Fruit fly (Drosophila melanogaster) whole organism, embryonic: ENCODE measurements around the gene CG6041.

Experiments used
- B-H1 ChIP-seq: fragments of 200-800 bp; sonication (Bioruptor generic); IDR thresholded peaks from 3 replicates; pipeline ENCODE4 v1.3.6; 2022; ENCODE audit warnings: missing biosample characterization, missing genetic modification characterization
- Bteb2 ChIP-seq: fragments of 200-800 bp; sonication (Bioruptor generic); optimal IDR thresholded peaks from 2 replicates; lab custom pipeline; 2016; ENCODE audit warnings: missing biosample characterization, missing genetic modification characterization
- CG10543 ChIP-seq: fragments of 200-800 bp; sonication (Bioruptor generic); optimal IDR thresholded peaks from 3 replicates; lab custom pipeline; 2017; ENCODE audit warnings: missing biosample characterization, mild to moderate bottlenecking, missing genetic modification characterization, moderate library complexity
- CG11093 ChIP-seq: fragments of 200-800 bp; sonication (Bioruptor generic); IDR thresholded peaks from 3 replicates; pipeline ENCODE4 v1.3.6; 2022; ENCODE audit warnings: missing biosample characterization, missing genetic modification characterization
- CG12071 ChIP-seq: fragments of 200-800 bp; sonication (Bioruptor generic); optimal IDR thresholded peaks from 3 replicates; lab custom pipeline; 2018; ENCODE audit warnings: missing biosample characterization, mild to moderate bottlenecking, missing genetic modification characterization
- CG1233 ChIP-seq: fragments of 200-800 bp; sonication (Bioruptor generic); optimal IDR thresholded peaks from 4 replicates; lab custom pipeline; 2018; ENCODE audit warnings: missing biosample characterization, mild to moderate bottlenecking, missing genetic modification characterization
- CG13624 ChIP-seq: fragments of 200-800 bp; sonication (Bioruptor generic); optimal IDR thresholded peaks from 2 replicates; lab custom pipeline; 2016; ENCODE audit warnings: missing biosample characterization, missing genetic modification characterization
- CG14014 ChIP-seq: fragments of 200-800 bp; sonication (Bioruptor generic); IDR thresholded peaks from 2 replicates; pipeline ENCODE4 v1.3.6; 2022; ENCODE audit warnings: missing biosample characterization, missing genetic modification characterization
- CG14860 ChIP-seq: fragments of 200-800 bp; sonication (Bioruptor generic); IDR thresholded peaks from 3 replicates; pipeline ENCODE4 v1.3.6; 2022; ENCODE audit warnings: missing biosample characterization, missing genetic modification characterization; ENCODE audit not compliant: partially characterized antibody
- CG16863 ChIP-seq: fragments of 200-800 bp; sonication (Bioruptor generic); optimal IDR thresholded peaks from 3 replicates; lab custom pipeline; 2016; ENCODE audit warnings: missing biosample characterization, missing genetic modification characterization
- CG17912 ChIP-seq: fragments of 200-800 bp; sonication (Bioruptor generic); optimal IDR thresholded peaks from 2 replicates; lab custom pipeline; 2018; ENCODE audit warnings: missing biosample characterization, mild to moderate bottlenecking, missing genetic modification characterization
- CG18476 ChIP-seq: fragments of 200-800 bp; sonication (Bioruptor generic); optimal IDR thresholded peaks from 2 replicates; lab custom pipeline; 2016; ENCODE audit warnings: missing biosample characterization, mild to moderate bottlenecking, missing genetic modification characterization
- CG2129 ChIP-seq: fragments of 200-800 bp; sonication (Bioruptor generic); IDR thresholded peaks from 2 replicates; pipeline ENCODE4 v1.3.6; 2022; ENCODE audit warnings: missing biosample characterization, missing genetic modification characterization; ENCODE audit not compliant: partially characterized antibody
- CG3065 ChIP-seq: fragments of 200-800 bp; sonication (Bioruptor generic); optimal IDR thresholded peaks from 2 replicates; lab custom pipeline; 2016; ENCODE audit warnings: missing biosample characterization, missing genetic modification characterization
- CG31365 ChIP-seq: fragments of 200-800 bp; sonication (Bioruptor generic); optimal IDR thresholded peaks from 2 replicates; lab custom pipeline; 2018; ENCODE audit warnings: missing biosample characterization, mild to moderate bottlenecking, missing genetic modification characterization
- CG3281 ChIP-seq: fragments of 200-800 bp; sonication (Bioruptor generic); optimal IDR thresholded peaks from 3 replicates; lab custom pipeline; 2017; ENCODE audit warnings: missing biosample characterization, mild to moderate bottlenecking, missing genetic modification characterization
- CG3838 ChIP-seq: fragments of 200-800 bp; sonication (Bioruptor generic); optimal IDR thresholded peaks from 3 replicates; lab custom pipeline; 2016; ENCODE audit warnings: missing biosample characterization, missing genetic modification characterization
- CG42726 ChIP-seq: fragments of 200-800 bp; sonication (Bioruptor generic); IDR thresholded peaks from 2 replicates; pipeline ENCODE4 v1.3.6; 2022; ENCODE audit warnings: missing biosample characterization, missing genetic modification characterization; ENCODE audit not compliant: partially characterized antibody
- CG6854 ChIP-seq: fragments of 200-800 bp; sonication (Bioruptor generic); optimal IDR thresholded peaks from 3 replicates; lab custom pipeline; 2017; ENCODE audit warnings: missing biosample characterization, mild to moderate bottlenecking, missing genetic modification characterization
- CG7556 ChIP-seq: fragments of 200-800 bp; sonication (Bioruptor generic); optimal IDR thresholded peaks from 2 replicates; lab custom pipeline; 2017; ENCODE audit warnings: missing biosample characterization, mild to moderate bottlenecking, missing genetic modification characterization
- CG7963 ChIP-seq: fragments of 200-800 bp; sonication (Bioruptor generic); IDR thresholded peaks from 3 replicates; pipeline ENCODE4 v1.3.6; 2022; ENCODE audit warnings: missing biosample characterization, missing genetic modification characterization; ENCODE audit not compliant: partially characterized antibody
- CHES-1-like ChIP-seq: fragments of 200-800 bp; sonication (Bioruptor generic); optimal IDR thresholded peaks from 2 replicates; lab custom pipeline; 2016; ENCODE audit warnings: missing biosample characterization, missing genetic modification characterization
- Dek ChIP-seq: fragments of 200-800 bp; sonication (Bioruptor generic); optimal IDR thresholded peaks from 3 replicates; lab custom pipeline; 2019; ENCODE audit warnings: missing biosample characterization, mild to moderate bottlenecking, missing genetic modification characterization, moderate library complexity
- Dref ChIP-seq: fragments of 200-800 bp; sonication (Bioruptor generic); IDR thresholded peaks from 2 replicates; pipeline ENCODE4 v1.3.6; 2022; ENCODE audit warnings: missing biosample characterization, missing genetic modification characterization
- Ets65A ChIP-seq: fragments of 200-800 bp; sonication (Bioruptor generic); peaks from one replicate; lab custom pipeline; 2016; ENCODE audit warnings: missing biosample characterization, missing genetic modification characterization
- HHEX ChIP-seq: fragments of 200-800 bp; sonication (Bioruptor generic); optimal IDR thresholded peaks from 3 replicates; lab custom pipeline; 2017; ENCODE audit warnings: missing biosample characterization, mild to moderate bottlenecking, missing genetic modification characterization, missing genetic modification reagents
- HLH3B ChIP-seq: fragments of 200-800 bp; sonication (Bioruptor generic); IDR thresholded peaks from 2 replicates; pipeline ENCODE4 v1.3.6; 2022; ENCODE audit warnings: missing biosample characterization, missing genetic modification characterization
- Hmr ChIP-seq: fragments of 200-800 bp; sonication (Bioruptor generic); optimal IDR thresholded peaks from 3 replicates; lab custom pipeline; 2017; ENCODE audit warnings: mild to moderate bottlenecking, missing biosample characterization, missing genetic modification reagents, missing genetic modification characterization
- MTF-1 ChIP-seq: fragments of 200-800 bp; sonication (Bioruptor generic); optimal IDR thresholded peaks from 2 replicates; lab custom pipeline; 2018; ENCODE audit warnings: missing biosample characterization, mild to moderate bottlenecking, missing genetic modification characterization, borderline replicate concordance
- Oaz ChIP-seq: fragments of 200-800 bp; sonication (Bioruptor generic); IDR thresholded peaks from 2 replicates; pipeline ENCODE4 v1.3.6; 2022; ENCODE audit warnings: missing biosample characterization, missing genetic modification characterization
- Side ChIP-seq: fragments of 200-800 bp; sonication (Bioruptor generic); optimal IDR thresholded peaks from 2 replicates; lab custom pipeline; 2016; ENCODE audit warnings: missing biosample characterization, missing genetic modification characterization
- Xbp1 ChIP-seq: fragments of 200-800 bp; sonication (Bioruptor generic); optimal IDR thresholded peaks from 3 replicates; lab custom pipeline; 2016; ENCODE audit warnings: missing biosample characterization, mild to moderate bottlenecking, missing genetic modification characterization
- caup ChIP-seq: fragments of 200-800 bp; sonication (Bioruptor generic); optimal IDR thresholded peaks from 3 replicates; lab custom pipeline; 2017; ENCODE audit warnings: missing biosample characterization, mild to moderate bottlenecking, missing genetic modification characterization, moderate library complexity; ENCODE audit not compliant: severe bottlenecking
- chif ChIP-seq, 2 experiments: fragments of 200-800 bp; sonication (Bioruptor generic); optimal IDR thresholded peaks; 3 replicates each; lab custom pipeline; 2016; ENCODE audit warnings: missing biosample characterization in 2 of 2, missing genetic modification characterization in 2 of 2
- chm ChIP-seq: fragments of 200-800 bp; sonication (Bioruptor generic); IDR thresholded peaks from 2 replicates; pipeline ENCODE4 v1.3.6; 2022; ENCODE audit warnings: missing biosample characterization, missing genetic modification characterization
- ci ChIP-seq: fragments of 200-800 bp; sonication (Bioruptor generic); IDR thresholded peaks from 3 replicates; pipeline ENCODE4 v1.3.6; 2022; ENCODE audit warnings: missing biosample characterization, missing genetic modification characterization
- cwo ChIP-seq: fragments of 200-800 bp; sonication (Bioruptor generic); optimal IDR thresholded peaks from 3 replicates; lab custom pipeline; 2017; ENCODE audit warnings: missing biosample characterization, missing genetic modification characterization, mild to moderate bottlenecking, moderate library complexity, missing genetic modification reagents
- dysf ChIP-seq: fragments of 200-800 bp; sonication (Bioruptor generic); IDR thresholded peaks from 3 replicates; pipeline ENCODE4 v1.3.6; 2022; ENCODE audit warnings: missing biosample characterization, missing genetic modification characterization
- gem ChIP-seq: fragments of 200-800 bp; sonication (Bioruptor generic); optimal IDR thresholded peaks from 2 replicates; lab custom pipeline; 2019; ENCODE audit warnings: missing biosample characterization, mild to moderate bottlenecking, missing genetic modification characterization, moderate library complexity
- grn ChIP-seq: fragments of 200-800 bp; sonication (Bioruptor generic); optimal IDR thresholded peaks from 3 replicates; lab custom pipeline; 2017; ENCODE audit warnings: missing biosample characterization, missing genetic modification characterization
- insv ChIP-seq, 2 experiments: fragments of 200-800 bp; sonication (Bioruptor generic); optimal IDR thresholded peaks; 3 replicates each; lab custom pipeline; 2016 to 2018; ENCODE audit warnings: missing biosample characterization in 2 of 2, missing genetic modification characterization in 2 of 2
- lab ChIP-seq: fragments of 200-800 bp; sonication (Bioruptor generic); optimal IDR thresholded peaks from 3 replicates; lab custom pipeline; 2017; ENCODE audit warnings: missing biosample characterization, missing genetic modification characterization, mild to moderate bottlenecking, moderate library complexity, missing genetic modification reagents
- salm ChIP-seq: fragments of 200-800 bp; sonication (Bioruptor generic); optimal IDR thresholded peaks from 2 replicates; lab custom pipeline; 2018; ENCODE audit warnings: missing biosample characterization, mild to moderate bottlenecking, missing genetic modification characterization
- sisA ChIP-seq: fragments of 200-800 bp; sonication (Bioruptor generic); IDR thresholded peaks from 2 replicates; pipeline ENCODE4 v1.3.6; 2022; ENCODE audit warnings: missing biosample characterization, missing genetic modification characterization
- sna ChIP-seq: fragments of 200-800 bp; sonication (Bioruptor generic); IDR thresholded peaks from 2 replicates; pipeline ENCODE4 v1.3.6; 2022; ENCODE audit warnings: missing biosample characterization, missing genetic modification characterization; ENCODE audit not compliant: partially characterized antibody
- tx ChIP-seq: fragments of 200-800 bp; sonication (Bioruptor generic); optimal IDR thresholded peaks from 2 replicates; lab custom pipeline; 2016; ENCODE audit warnings: missing biosample characterization, missing genetic modification characterization
- z ChIP-seq: fragments of 200-800 bp; sonication (Bioruptor generic); IDR thresholded peaks from 3 replicates; pipeline ENCODE4 v1.3.6; 2022; ENCODE audit warnings: missing biosample characterization, missing genetic modification characterization

The CG6041 gene

dm6 chrX:5900146-5901093 is 47.5 kb upstream of the CG6041 start, which contains the start of gene Act5C (continued):
- TF ChIP-seq B-H1 (GFP tag; lab: Robert Waterston, UW) (peak; percentile 78), HHEX (GFP tag; lab: Kevin White, UChicago) (peak; percentile 90), Dref (GFP tag; lab: Robert Waterston, UW) (no peak), CG16863 (peak; percentile 95), Side (GFP tag; lab: Kevin White, UChicago) (peak; percentile 96), lab (GFP tag; lab: Kevin White, UChicago) (peak; percentile 94), Xbp1 (GFP tag; lab: Kevin White, UChicago) (peak; percentile 94), Hmr (GFP tag; lab: Kevin White, UChicago) (peak; percentile 92), CG11093 (GFP tag; lab: Robert Waterston, UW) (peak; percentile 89; the same call in 2 of the 3 replicates), CG3281 (GFP tag; lab: Kevin White, UChicago) (peak; percentile 91), insv (GFP tag; optimal IDR thresholded peaks at IDR 0.05; lab: Kevin White, UChicago) (no peak), Bteb2 (peak; percentile 86), CG3065 (peak; percentile 85), grn (GFP tag; lab: Kevin White, UChicago) (peak; percentile 37), CHES-1-like (peak; percentile 94), CG3838 (peak; percentile 85), sisA (GFP tag; lab: Robert Waterston, UW) (peak; percentile 92), tx (GFP tag; lab: Kevin White, UChicago) (peak; percentile 92), CG14860 (GFP tag; lab: Robert Waterston, UW) (no peak), Oaz (GFP tag; lab: Robert Waterston, UW) (peak; percentile 65), HLH3B (GFP tag; lab: Robert Waterston, UW) (peak; percentile 94), CG6854 (peak; percentile 86), chm (GFP tag; lab: Robert Waterston, UW) (peak; percentile 93), salm (peak; percentile 93), CG10543 (GFP tag; lab: Kevin White, UChicago) (peak; percentile 66), CG42726 (GFP tag; lab: Robert Waterston, UW) (0 out of 2 replicates have a peak, but pooled peaks have one; percentile 46), sna (GFP tag; lab: Robert Waterston, UW) (no peak), gem (tag; lab: Kevin White, UChicago) (peak; percentile 97), caup (peak; percentile 90), CG14014 (GFP tag; lab: Robert Waterston, UW) (peak; percentile 94), CG18476 (GFP tag; lab: Kevin White, UChicago) (peak; percentile 92), cwo (GFP tag; lab: Kevin White, UChicago) (peak; percentile 82), CG7963 (GFP tag; lab: Robert Waterston, UW) (no peak), CG13624 (GFP tag; lab: Kevin White, UChicago) (peak; percentile 94), CG2129 (GFP tag; lab: Robert Waterston, UW) (no peak), CG17912 (GFP tag; lab: Kevin White, UChicago) (no peak), MTF-1 (peak; percentile 89), ci (GFP tag; lab: Robert Waterston, UW) (peak; percentile 97), chif (GFP tag; optimal IDR thresholded peaks at IDR 0.05; lab: Kevin White, UChicago) (peak; percentile 89 to 96), CG12071 (GFP tag; lab: Kevin White, UChicago) (peak; percentile 94), Ets65A (GFP tag; lab: Kevin White, UChicago) (peak; percentile 99), dysf (GFP tag; lab: Robert Waterston, UW) (peak; percentile 95), z (GFP tag; lab: Robert Waterston, UW) (peak; percentile 50; the same call in 1 of the 3 replicates), Dek (peak; percentile 91), CG1233 (GFP tag; lab: Kevin White, UChicago) (peak; percentile 93), CG7556 (peak; percentile 92), CG31365 (tag; lab: Kevin White, UChicago) (peak; percentile 86)
